Worm (Caenorhabditis elegans) whole organism, mixed stage, embryonic: ENCODE data around the gene coq-3.

Experiments
- bed-3 ChIP-seq: fragments of 200-800 bp; sonication (Bioruptor generic); optimal IDR thresholded peaks from 3 replicates; lab custom pipeline; 2018; ENCODE audit warnings: mild to moderate bottlenecking, missing genetic modification characterization, moderate library complexity, missing compliant biosample characterization
- blmp-1 ChIP-seq: fragments of 150-350 bp; optimal IDR thresholded peaks from 2 replicates; lab custom pipeline; 2014; ENCODE audit warnings: missing biosample characterization, missing genetic modification characterization
- ceh-39 ChIP-seq: fragments of 150-350 bp; optimal IDR thresholded peaks from 2 replicates; lab custom pipeline; 2014; ENCODE audit warnings: missing biosample characterization, missing genetic modification characterization
- ces-1 ChIP-seq: fragments of 150-350 bp; optimal IDR thresholded peaks from 2 replicates; lab custom pipeline; 2014; ENCODE audit warnings: missing biosample characterization, missing genetic modification reagents, missing genetic modification characterization
- cnd-1 ChIP-seq: fragments of 200-800 bp; sonication (Bioruptor generic); optimal IDR thresholded peaks from 2 replicates; lab custom pipeline; 2018; ENCODE audit warnings: mild to moderate bottlenecking, missing genetic modification characterization, missing compliant biosample characterization
- drap-1 ChIP-seq: fragments of 200-800 bp; sonication (Bioruptor generic); optimal IDR thresholded peaks from 3 replicates; lab custom pipeline; 2018; ENCODE audit warnings: mild to moderate bottlenecking, missing genetic modification characterization, missing compliant biosample characterization
- elt-1 ChIP-seq: sonication (generic microtip); optimal IDR thresholded peaks from 2 replicates; lab custom pipeline; 2017; ENCODE audit warnings: missing genetic modification characterization, mild to moderate bottlenecking, missing compliant biosample characterization, antibody characterized with exemption, moderate library complexity, borderline replicate concordance; ENCODE audit not compliant: insufficient read depth
- elt-3 ChIP-seq: fragments of 150-350 bp; optimal IDR thresholded peaks from 2 replicates; lab custom pipeline; 2014; ENCODE audit warnings: missing biosample characterization, missing genetic modification characterization
- ham-2 ChIP-seq: fragments of 200-800 bp; sonication (Bioruptor generic); optimal IDR thresholded peaks from 2 replicates; lab custom pipeline; 2018; ENCODE audit warnings: mild to moderate bottlenecking, missing genetic modification characterization, missing compliant biosample characterization
- lin-13 ChIP-seq: fragments of 150-350 bp; optimal IDR thresholded peaks from 2 replicates; lab custom pipeline; 2014; ENCODE audit warnings: missing biosample characterization, missing genetic modification characterization
- lin-32 ChIP-seq: fragments of 200-800 bp; sonication (Bioruptor generic); optimal IDR thresholded peaks from 2 replicates; lab custom pipeline; 2018; ENCODE audit warnings: mild to moderate bottlenecking, missing genetic modification characterization, missing compliant biosample characterization
- lsy-2 ChIP-seq: fragments of 150-350 bp; optimal IDR thresholded peaks from 2 replicates; lab custom pipeline; 2014; ENCODE audit warnings: missing biosample characterization, missing genetic modification characterization
- mab-5 ChIP-seq: fragments of 150-350 bp; optimal IDR thresholded peaks from 2 replicates; lab custom pipeline; 2014; ENCODE audit warnings: missing biosample characterization, missing genetic modification characterization
- mep-1 ChIP-seq: fragments of 150-350 bp; optimal IDR thresholded peaks from 2 replicates; lab custom pipeline; 2017; ENCODE audit warnings: missing biosample characterization, missing genetic modification reagents, missing genetic modification characterization, inconsistent platforms
- mls-2 ChIP-seq: sonication (generic microtip); optimal IDR thresholded peaks from 2 replicates; lab custom pipeline; 2016; ENCODE audit warnings: mild to moderate bottlenecking, missing genetic modification characterization, moderate library complexity, missing compliant biosample characterization
- nhr-12 ChIP-seq: fragments of 150-350 bp; optimal IDR thresholded peaks from 2 replicates; lab custom pipeline; 2014; ENCODE audit warnings: missing biosample characterization, missing genetic modification characterization
- nhr-237 ChIP-seq: fragments of 150-350 bp; optimal IDR thresholded peaks from 2 replicates; lab custom pipeline; 2014; ENCODE audit warnings: missing biosample characterization, missing genetic modification characterization
- nhr-28 ChIP-seq: fragments of 150-350 bp; optimal IDR thresholded peaks from 2 replicates; lab custom pipeline; 2014; ENCODE audit warnings: missing biosample characterization, missing genetic modification characterization
- pha-4 ChIP-seq: fragments of 150-350 bp; optimal IDR thresholded peaks from 2 replicates; lab custom pipeline; 2018; ENCODE audit warnings: missing biosample characterization, missing genetic modification reagents, missing genetic modification characterization
- sem-2 ChIP-seq: fragments of 200-800 bp; sonication (Bioruptor generic); optimal IDR thresholded peaks from 2 replicates; lab custom pipeline; 2018; ENCODE audit warnings: mild to moderate bottlenecking, missing genetic modification characterization, missing compliant biosample characterization
- snpc-4 ChIP-seq: fragments of 150-350 bp; optimal IDR thresholded peaks from 2 replicates; lab custom pipeline; 2014; ENCODE audit warnings: missing biosample characterization, missing genetic modification characterization
- sptf-1 ChIP-seq: sonication (generic microtip); optimal IDR thresholded peaks from 2 replicates; lab custom pipeline; 2017; ENCODE audit warnings: mild to moderate bottlenecking, missing genetic modification characterization, moderate library complexity, missing compliant biosample characterization
- unc-120 ChIP-seq: sonication (generic microtip); optimal IDR thresholded peaks from 2 replicates; lab custom pipeline; 2017; ENCODE audit warnings: missing genetic modification characterization, missing compliant biosample characterization; ENCODE audit not compliant: poor library complexity, severe bottlenecking
- unc-62 ChIP-seq: fragments of 150-350 bp; optimal IDR thresholded peaks from 2 replicates; lab custom pipeline; 2014; ENCODE audit warnings: missing biosample characterization, missing genetic modification reagents, missing genetic modification characterization
- zip-8 ChIP-seq: fragments of 150-350 bp; optimal IDR thresholded peaks from 2 replicates; lab custom pipeline; 2014; ENCODE audit warnings: missing biosample characterization, missing genetic modification characterization

Gene coq-3

ce11 chrIV:14766382-14766781 is 29.7 kb downstream of the coq-3 start, which contains the start of gene vti-1:
vti-1 (minus strand) TSS chrIV:14766665.
- TF ChIP-seq pha-4 (tag; lab: Kevin White, UChicago) (no peak), cnd-1 (tag; lab: Kevin White, UChicago) (no peak), mep-1 (tag; lab: Kevin White, UChicago) (no peak), sem-2 (GFP tag; lab: Kevin White, UChicago) (no peak), zip-8 (no peak), sptf-1 (no peak), ces-1 (GFP tag; lab: Kevin White, UChicago) (no peak), unc-62 (GFP tag; lab: Kevin White, UChicago) (no peak), snpc-4 (tag; lab: Kevin White, UChicago) (no peak), lin-13 (tag; lab: Kevin White, UChicago) (no peak), nhr-12 (tag; lab: Kevin White, UChicago) (no peak), ham-2 (GFP tag; lab: Kevin White, UChicago) (no peak), lin-32 (no peak), elt-3 (tag; lab: Kevin White, UChicago) (no peak), unc-120 (tag; lab: Kevin White, UChicago) (no peak), nhr-28 (tag; lab: Kevin White, UChicago) (no peak), drap-1 (no peak), blmp-1 (no peak), bed-3 (GFP tag; lab: Kevin White, UChicago) (no peak)

ce11 chrIV:14765336-14765735 is 30.8 kb downstream of the coq-3 start, which contains the start of gene Y57G11C.5:
Y57G11C.5 (minus strand) TSS chrIV:14765436.
- no peak for TF ChIP-seq ces-1 (GFP tag; lab: Kevin White, UChicago)
- TF ChIP-seq, all 35 proteins: peak for 0

ce11 chrIV:14764719-14765173 is 31.4 kb downstream of the coq-3 start:
- TF ChIP-seq unc-120 (tag; lab: Kevin White, UChicago) (no peak), cnd-1 (tag; lab: Kevin White, UChicago) (no peak), lin-13 (tag; lab: Kevin White, UChicago) (no peak), mep-1 (tag; lab: Kevin White, UChicago) (no peak), nhr-237 (no peak)

- TF ChIP-seq lsy-2 (tag; lab: Kevin White, UChicago) = no peak
- no peak for TF ChIP-seq nhr-12 (tag; lab: Kevin White, UChicago)
- TF ChIP-seq unc-120 (tag; lab: Kevin White, UChicago) = no peak
- no peak for TF ChIP-seq mls-2 (tag; lab: Kevin White, UChicago)
- no peak for TF ChIP-seq cnd-1 (tag; lab: Kevin White, UChicago)
- no peak for TF ChIP-seq lin-13 (tag; lab: Kevin White, UChicago)
- TF ChIP-seq mep-1 (tag; lab: Kevin White, UChicago) = no peak
- no peak for TF ChIP-seq sptf-1
- TF ChIP-seq mab-5 (tag; lab: Kevin White, UChicago) = no peak
- no peak for TF ChIP-seq lin-32
Measured at ce11 chrIV:14763938-14764718, 32.0 kb downstream of the coq-3 start.

ce11 chrIV:14763348-14763747 is 32.8 kb downstream of the coq-3 start:
- TF ChIP-seq ces-1 (GFP tag; lab: Kevin White, UChicago) (peak; percentile 12), mep-1 (tag; lab: Kevin White, UChicago) (peak; percentile 26), unc-62 (GFP tag; lab: Kevin White, UChicago) (peak; percentile 43)

ce11 chrIV:14760845-14761244 is 35.3 kb downstream of the coq-3 start, which contains the start of gene ptp-5.2:
ptp-5.2 (minus strand) TSS chrIV:14760945.
- no peak for TF ChIP-seq unc-120 (tag; lab: Kevin White, UChicago)
- no peak for TF ChIP-seq mls-2 (tag; lab: Kevin White, UChicago)
- TF ChIP-seq ham-2 (GFP tag; lab: Kevin White, UChicago) = no peak
- no peak for TF ChIP-seq unc-62 (GFP tag; lab: Kevin White, UChicago)
- TF ChIP-seq snpc-4 (tag; lab: Kevin White, UChicago) = no peak
- TF ChIP-seq nhr-237 = no peak
- no peak for TF ChIP-seq ceh-39 (tag; lab: Kevin White, UChicago)
- no peak for TF ChIP-seq elt-1 (tag; lab: Kevin White, UChicago)
